Fruit fly (Drosophila melanogaster) whole organism, pupa: ENCODE data around the gene Act79B.
A peak's percentile ranks its signal among the peaks of the same experiment; 100 is the strongest.

Experiments
- CG10348 ChIP-seq: fragments of 200-800 bp; sonication (Bioruptor generic); IDR thresholded peaks from 2 replicates; pipeline ENCODE4 v1.3.6; 2022; ENCODE audit warnings: missing biosample characterization, missing genetic modification characterization
- CG12605 ChIP-seq: fragments of 200-800 bp; sonication (Bioruptor generic); IDR thresholded peaks from 2 replicates; pipeline ENCODE4 v1.3.6; 2022; ENCODE audit warnings: missing biosample characterization, missing genetic modification characterization
- CG13204 ChIP-seq: fragments of 200-800 bp; sonication (Bioruptor generic); optimal IDR thresholded peaks from 2 replicates; lab custom pipeline; 2018; ENCODE audit warnings: missing biosample characterization, mild to moderate bottlenecking, missing genetic modification characterization, moderate library complexity
- CG14655 ChIP-seq: fragments of 200-800 bp; sonication (Bioruptor generic); optimal IDR thresholded peaks from 3 replicates; lab custom pipeline; 2017; ENCODE audit warnings: mild to moderate bottlenecking, missing biosample characterization, missing genetic modification reagents, missing genetic modification characterization
- CG15710 ChIP-seq: fragments of 200-800 bp; sonication (Bioruptor generic); optimal IDR thresholded peaks from 2 replicates; lab custom pipeline; 2018; ENCODE audit warnings: missing biosample characterization, mild to moderate bottlenecking, missing genetic modification characterization, moderate library complexity
- CG17806 ChIP-seq: fragments of 200-800 bp; sonication (Bioruptor generic); optimal IDR thresholded peaks from 2 replicates; lab custom pipeline; 2018; ENCODE audit warnings: missing biosample characterization, mild to moderate bottlenecking, missing genetic modification characterization, moderate library complexity
- CG32121 ChIP-seq: fragments of 200-800 bp; sonication (Bioruptor generic); IDR thresholded peaks from 2 replicates; pipeline ENCODE4 v1.3.6; 2022; ENCODE audit warnings: missing biosample characterization, missing genetic modification characterization
- CG34367 ChIP-seq: fragments of 200-800 bp; sonication (Bioruptor generic); optimal IDR thresholded peaks from 2 replicates; lab custom pipeline; 2018; ENCODE audit warnings: missing biosample characterization, mild to moderate bottlenecking, missing genetic modification characterization
- CG4496 ChIP-seq: fragments of 200-800 bp; sonication (Bioruptor generic); IDR thresholded peaks from 3 replicates; pipeline ENCODE4 v1.3.6; 2022; ENCODE audit warnings: missing biosample characterization, missing genetic modification characterization
- CG8159 ChIP-seq: fragments of 200-800 bp; sonication (Bioruptor generic); optimal IDR thresholded peaks from 3 replicates; lab custom pipeline; 2018; ENCODE audit warnings: missing biosample characterization, mild to moderate bottlenecking, missing genetic modification characterization, moderate library complexity
- CG8301 ChIP-seq: fragments of 200-800 bp; sonication (Bioruptor generic); optimal IDR thresholded peaks from 2 replicates; lab custom pipeline; 2018; ENCODE audit warnings: missing biosample characterization, mild to moderate bottlenecking, missing genetic modification characterization
- CG9948 ChIP-seq: fragments of 200-800 bp; sonication (Bioruptor generic); optimal IDR thresholded peaks from 2 replicates; lab custom pipeline; 2018; ENCODE audit warnings: missing biosample characterization, mild to moderate bottlenecking, missing genetic modification characterization, moderate library complexity
- D1 ChIP-seq: fragments of 200-800 bp; sonication (Bioruptor generic); optimal IDR thresholded peaks from 2 replicates; lab custom pipeline; 2018; ENCODE audit warnings: missing biosample characterization, mild to moderate bottlenecking, missing genetic modification characterization, moderate library complexity
- EcR ChIP-seq: fragments of 200-800 bp; sonication (Bioruptor generic); optimal IDR thresholded peaks from 3 replicates; lab custom pipeline; 2019; ENCODE audit warnings: missing biosample characterization, missing genetic modification characterization, mild to moderate bottlenecking, moderate library complexity, missing genetic modification reagents
- Ets98B ChIP-seq: fragments of 200-800 bp; sonication (Bioruptor generic); IDR thresholded peaks from 2 replicates; pipeline ENCODE4 v1.3.6; 2022; ENCODE audit warnings: missing biosample characterization, missing genetic modification characterization
- Pif1A ChIP-seq: fragments of 200-800 bp; sonication (Bioruptor generic); optimal IDR thresholded peaks from 3 replicates; lab custom pipeline; 2016; ENCODE audit warnings: missing biosample characterization, missing genetic modification characterization
- Pif1B ChIP-seq: fragments of 200-800 bp; sonication (Bioruptor generic); optimal IDR thresholded peaks from 3 replicates; lab custom pipeline; 2016; ENCODE audit warnings: missing biosample characterization, missing genetic modification characterization
- Snoo ChIP-seq: fragments of 200-800 bp; sonication (Bioruptor generic); optimal IDR thresholded peaks from 3 replicates; lab custom pipeline; 2017; ENCODE audit warnings: missing biosample characterization, mild to moderate bottlenecking, missing genetic modification characterization, inconsistent platforms
- fd96Ca ChIP-seq: fragments of 200-800 bp; sonication (Bioruptor generic); IDR thresholded peaks from 3 replicates; pipeline ENCODE4 v1.3.6; 2022; ENCODE audit warnings: missing biosample characterization, missing genetic modification characterization
- gl ChIP-seq: fragments of 200-800 bp; sonication (Bioruptor generic); optimal IDR thresholded peaks from 2 replicates; lab custom pipeline; 2018; ENCODE audit warnings: missing biosample characterization, mild to moderate bottlenecking, missing genetic modification characterization
- rn ChIP-seq: fragments of 200-800 bp; sonication (Bioruptor generic); IDR thresholded peaks from 2 replicates; pipeline ENCODE4 v1.3.6; 2022; ENCODE audit warnings: missing biosample characterization, missing genetic modification characterization

Gene Act79B

dm6 chr3L:21961892-21962518 is 23.0 kb upstream of the Act79B start, which contains the start of gene Chs2:
TSS of gene Chs2 (plus strand) at chr3L:21962401.
- TF ChIP-seq rn (no peak), CG15710 (tag; lab: Kevin White, UChicago) (no peak), Ets98B (no peak), CG14655 (GFP tag; lab: Kevin White, UChicago) (no peak), CG13204 (GFP tag; lab: Kevin White, UChicago) (no peak)

dm6 chr3L:21963293-21963692 is 21.7 kb upstream of the Act79B start:
- TF ChIP-seq CG9948 (tag; lab: Kevin White, UChicago) = no peak
- no peak for TF ChIP-seq CG4496 (GFP tag; lab: Robert Waterston, UW)
- no peak for TF ChIP-seq Pif1B (GFP tag; lab: Kevin White, UChicago)
- TF ChIP-seq, all 21 proteins: peak for 0

dm6 chr3L:21971735-21972134 is 13.3 kb upstream of the Act79B start, which contains the start of gene P5CS:
TSS of gene P5CS (plus strand) at chr3L:21972002.
- TF ChIP-seq CG9948 (tag; lab: Kevin White, UChicago) = no peak
- TF ChIP-seq CG13204 (GFP tag; lab: Kevin White, UChicago) = peak; percentile 6
- peak; percentile 79 for TF ChIP-seq EcR

- peak; percentile 46; the same call in 1 of the 2 replicates for TF ChIP-seq Ets98B
- TF ChIP-seq CG15710 (tag; lab: Kevin White, UChicago) = peak; percentile 25
- no peak for TF ChIP-seq CG10348 (GFP tag; lab: Robert Waterston, UW)
- no peak for TF ChIP-seq EcR
- TF ChIP-seq CG12605 (GFP tag; lab: Robert Waterston, UW) = peak; percentile 54
- TF ChIP-seq Pif1A (GFP tag; lab: Kevin White, UChicago) = peak; percentile 23
- TF ChIP-seq CG13204 (GFP tag; lab: Kevin White, UChicago) = no peak
- TF ChIP-seq D1 (tag; lab: Kevin White, UChicago) = no peak
- TF ChIP-seq CG17806 (tag; lab: Kevin White, UChicago) = no peak
- peak; percentile 13 for TF ChIP-seq CG34367 (tag; lab: Kevin White, UChicago)
- no peak for TF ChIP-seq CG32121
- peak; percentile 54 for TF ChIP-seq CG14655 (GFP tag; lab: Kevin White, UChicago)
- no peak for TF ChIP-seq Snoo (tag; lab: Kevin White, UChicago)
- TF ChIP-seq Pif1B (GFP tag; lab: Kevin White, UChicago) = peak; percentile 20
- no peak for TF ChIP-seq CG9948 (tag; lab: Kevin White, UChicago)
- peak; percentile 58; the same call in 2 of the 3 replicates for TF ChIP-seq CG4496 (GFP tag; lab: Robert Waterston, UW)
- TF ChIP-seq rn = no peak
- peak; percentile 46; the same call in 1 of the 3 replicates for TF ChIP-seq fd96Ca (GFP tag; lab: Robert Waterston, UW)
- TF ChIP-seq CG8301 (tag; lab: Kevin White, UChicago) = peak; percentile 40
- TF ChIP-seq CG8159 (tag; lab: Kevin White, UChicago) = peak; percentile 70
- TF ChIP-seq gl (tag; lab: Kevin White, UChicago) = no peak
Measured at dm6 chr3L:21972162-21973022, 12.6 kb upstream of the Act79B start.

- TF ChIP-seq CG8301 (tag; lab: Kevin White, UChicago) = no peak
- no peak for TF ChIP-seq CG10348 (GFP tag; lab: Robert Waterston, UW)
- no peak for TF ChIP-seq CG32121
- TF ChIP-seq CG13204 (GFP tag; lab: Kevin White, UChicago) = no peak
- TF ChIP-seq gl (tag; lab: Kevin White, UChicago) = no peak
- TF ChIP-seq, all 21 proteins: peak for 0
Measured at dm6 chr3L:21973640-21974039, 11.4 kb upstream of the Act79B start.

- TF ChIP-seq CG10348 (GFP tag; lab: Robert Waterston, UW) (no peak), Pif1A (GFP tag; lab: Kevin White, UChicago) (no peak), CG9948 (tag; lab: Kevin White, UChicago) (no peak), Ets98B (no peak), CG32121 (no peak), CG13204 (GFP tag; lab: Kevin White, UChicago) (peak; percentile 37)
Measured at dm6 chr3L:21979789-21980188, 5.2 kb upstream of the Act79B start.

- no peak for TF ChIP-seq Ets98B
- TF ChIP-seq EcR = no peak
- TF ChIP-seq Pif1B (GFP tag; lab: Kevin White, UChicago) = no peak
- TF ChIP-seq Pif1A (GFP tag; lab: Kevin White, UChicago) = no peak
- TF ChIP-seq CG9948 (tag; lab: Kevin White, UChicago) = no peak
- TF ChIP-seq fd96Ca (GFP tag; lab: Robert Waterston, UW) = no peak
- TF ChIP-seq rn = no peak
- TF ChIP-seq Snoo (tag; lab: Kevin White, UChicago) = no peak
- no peak for TF ChIP-seq CG34367 (tag; lab: Kevin White, UChicago)
- no peak for TF ChIP-seq CG8159 (tag; lab: Kevin White, UChicago)
- no peak for TF ChIP-seq CG4496 (GFP tag; lab: Robert Waterston, UW)
- no peak for TF ChIP-seq CG12605 (GFP tag; lab: Robert Waterston, UW)
- no peak for TF ChIP-seq CG17806 (tag; lab: Kevin White, UChicago)
- TF ChIP-seq CG13204 (GFP tag; lab: Kevin White, UChicago) = no peak
- no peak for TF ChIP-seq gl (tag; lab: Kevin White, UChicago)
- no peak for TF ChIP-seq D1 (tag; lab: Kevin White, UChicago)
- no peak for TF ChIP-seq CG14655 (GFP tag; lab: Kevin White, UChicago)
- TF ChIP-seq CG8301 (tag; lab: Kevin White, UChicago) = no peak
- no peak for TF ChIP-seq CG15710 (tag; lab: Kevin White, UChicago)
- TF ChIP-seq CG32121 = no peak
Measured at dm6 chr3L:21994000-21994399, 9.0 kb downstream of the Act79B start.
